Worm (Caenorhabditis elegans): ENCODE measurements around the gene pqn-80.

- TF ChIP-seq ref-2 (tag; optimal IDR thresholded peaks at IDR 0.05) = no peak
- TF ChIP-seq ttx-3 (tag; optimal IDR thresholded peaks at IDR 0.05) = no peak
- no peak for TF ChIP-seq dve-1 (tag; optimal IDR thresholded peaks at IDR 0.05)
- TF ChIP-seq tbx-2 (tag; optimal IDR thresholded peaks at IDR 0.05) = no peak
- no peak for TF ChIP-seq ets-4 (tag; optimal IDR thresholded peaks at IDR 0.05)
- TF ChIP-seq npax-4 (tag; optimal IDR thresholded peaks at IDR 0.05) = no peak
- no peak for TF ChIP-seq ceh-14 (tag; optimal IDR thresholded peaks at IDR 0.05)
Measured at ce11 chrIII:12685372-12686298, 59.3 kb downstream of the pqn-80 start.
